Worm (Caenorhabditis elegans) whole organism, L3 larva: ENCODE results near the gene K06B4.15.

Experiments used
- aly-2 ChIP-seq: fragments of 150-350 bp; optimal IDR thresholded peaks from 2 replicates; lab custom pipeline; 2014; ENCODE audit warnings: missing biosample characterization, missing genetic modification characterization
- ceh-9 ChIP-seq: sonication (generic microtip); optimal IDR thresholded peaks from 2 replicates; lab custom pipeline; 2018; ENCODE audit warnings: missing biosample characterization, missing genetic modification characterization
- jun-1 ChIP-seq: fragments of 150-350 bp; optimal IDR thresholded peaks from 2 replicates; lab custom pipeline; 2014; ENCODE audit warnings: missing biosample characterization, missing genetic modification reagents, missing genetic modification characterization
- zag-1 ChIP-seq: fragments of 150-350 bp; optimal IDR thresholded peaks from 2 replicates; lab custom pipeline; 2014; ENCODE audit warnings: missing biosample characterization, missing genetic modification characterization

ce11 chrV:15699799-15700198, 29.6 kb downstream of the K06B4.15 start, which contains the start of gene nhr-199:
- TF ChIP-seq jun-1 (tag; lab: Kevin White, UChicago) (no peak), zag-1 (tag; lab: Kevin White, UChicago) (no peak), ceh-9 (no peak), aly-2 (tag; lab: Kevin White, UChicago) (no peak)
